Worm (Caenorhabditis elegans) whole organism, L1 larva: Measurements from ENCODE around the gene C36E8.4.

Source experiments
- aha-1 ChIP-seq: fragments of 150-350 bp; optimal IDR thresholded peaks from 2 replicates; lab custom pipeline; 2014; ENCODE audit warnings: missing biosample characterization, missing genetic modification characterization
- efl-1 ChIP-seq, 4 experiments: fragments of 150-350 bp; optimal IDR thresholded peaks in 3 of 4; peaks in 1 of 4; 1 replicate in 1 of 4; 2 replicates in 3 of 4; lab custom pipeline; 2014; ENCODE audit warnings: missing biosample characterization in 2 of 4, missing genetic modification characterization in 2 of 4, missing genetic modification reagents in 2 of 4
- hlh-17 ChIP-seq: fragments of 200-800 bp; sonication (Bioruptor generic); optimal IDR thresholded peaks from 2 replicates; lab custom pipeline; 2018; ENCODE audit warnings: missing genetic modification characterization, mild to moderate bottlenecking, missing compliant biosample characterization, moderate library complexity, borderline replicate concordance
- lin-13 ChIP-seq: fragments of 150-350 bp; optimal IDR thresholded peaks from 2 replicates; lab custom pipeline; 2014; ENCODE audit warnings: missing biosample characterization, missing genetic modification reagents, missing genetic modification characterization
- nhr-11 ChIP-seq: fragments of 150-350 bp; optimal IDR thresholded peaks from 2 replicates; lab custom pipeline; 2014; ENCODE audit warnings: missing biosample characterization, missing genetic modification characterization
- pax-3 ChIP-seq: fragments of 200-800 bp; sonication (Bioruptor generic); optimal IDR thresholded peaks from 2 replicates; lab custom pipeline; 2018; ENCODE audit warnings: mild to moderate bottlenecking, missing genetic modification characterization, moderate library complexity, missing compliant biosample characterization
- rnt-1 ChIP-seq: sonication (generic microtip); optimal IDR thresholded peaks from 2 replicates; lab custom pipeline; 2016; ENCODE audit warnings: mild to moderate bottlenecking, missing genetic modification characterization, moderate library complexity, missing compliant biosample characterization
- skn-1 ChIP-seq: fragments of 150-350 bp; optimal IDR thresholded peaks from 2 replicates; lab custom pipeline; 2014; ENCODE audit warnings: missing biosample characterization, missing genetic modification characterization
- sox-4 ChIP-seq: sonication (generic microtip); optimal IDR thresholded peaks from 2 replicates; lab custom pipeline; 2016; ENCODE audit warnings: missing genetic modification characterization, missing compliant biosample characterization
- sptf-1 ChIP-seq: fragments of 150-350 bp; optimal IDR thresholded peaks from 2 replicates; lab custom pipeline; 2014; ENCODE audit warnings: missing biosample characterization, missing genetic modification characterization
- unc-62 ChIP-seq: fragments of 150-350 bp; optimal IDR thresholded peaks from 2 replicates; lab custom pipeline; 2014; ENCODE audit warnings: missing biosample characterization, missing genetic modification reagents, missing genetic modification characterization
- ztf-4 ChIP-seq: fragments of 150-350 bp; optimal IDR thresholded peaks from 2 replicates; lab custom pipeline; 2014; ENCODE audit warnings: missing biosample characterization, missing genetic modification characterization

DNA sequence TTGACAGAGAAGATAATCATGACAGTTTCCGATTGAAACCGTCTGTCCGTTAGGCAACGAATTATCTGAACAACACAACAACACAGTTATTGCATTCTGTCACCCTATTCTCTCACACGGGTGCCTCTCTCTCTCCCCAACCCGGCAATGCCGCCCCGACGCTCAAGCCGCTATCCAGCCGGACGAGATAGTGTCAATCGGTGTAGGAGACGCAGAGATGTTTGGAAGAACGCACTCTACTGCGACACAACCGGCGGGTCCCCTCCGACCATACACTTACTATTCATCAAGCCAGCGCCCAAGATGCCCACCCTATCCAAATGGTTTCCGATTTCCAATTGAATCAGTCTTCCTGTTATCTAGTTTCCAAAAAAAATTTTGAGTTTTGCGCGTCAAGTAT lies 2.0 kb upstream of the C36E8.4 start:
- no peak for TF ChIP-seq nhr-11 (tag; lab: Kevin White, UChicago)
- no peak for TF ChIP-seq unc-62
- TF ChIP-seq sptf-1 (tag; lab: Kevin White, UChicago) = no peak
- TF ChIP-seq sox-4 (tag; lab: Kevin White, UChicago) = no peak
- TF ChIP-seq ztf-4 = no peak
- TF ChIP-seq hlh-17 (GFP tag; lab: Kevin White, UChicago) = no peak
- TF ChIP-seq rnt-1 (tag; lab: Kevin White, UChicago) = peak; percentile 24
- TF ChIP-seq lin-13 (GFP tag; lab: Kevin White, UChicago) = no peak
- no peak for TF ChIP-seq efl-1 (optimal IDR thresholded peaks at IDR 0.05; lab: Kevin White, UChicago)
- TF ChIP-seq efl-1 (GFP tag; optimal IDR thresholded peaks at IDR 0.05 in 1 of 2; lab: Kevin White, UChicago) = peak in 1 of 2 experiments; percentile 41
- TF ChIP-seq pax-3 (tag; lab: Kevin White, UChicago) = no peak
- no peak for TF ChIP-seq skn-1 (tag; lab: Kevin White, UChicago)
- TF ChIP-seq aha-1 (tag; lab: Kevin White, UChicago) = no peak
